Fruit fly (Drosophila melanogaster) whole organism, wandering third instar larva: ENCODE measurements around the gene cu.

Experiments
- Abd-B ChIP-seq: fragments of >200 bp; optimal IDR thresholded peaks from 2 replicates; lab custom pipeline; 2017; ENCODE audit warnings: missing biosample characterization, missing genetic modification characterization
- CG32264 ChIP-seq: fragments of 200-800 bp; sonication (Bioruptor generic); optimal IDR thresholded peaks from 2 replicates; lab custom pipeline; 2016; ENCODE audit warnings: missing biosample characterization, missing genetic modification characterization
- Jra ChIP-seq: sonication (Bioruptor generic); optimal IDR thresholded peaks from 2 replicates; lab custom pipeline; 2016; ENCODE audit warnings: missing biosample characterization, missing genetic modification characterization
- br ChIP-seq: fragments of 200-800 bp; sonication (Bioruptor generic); optimal IDR thresholded peaks from 2 replicates; lab custom pipeline; 2016; ENCODE audit warnings: missing biosample characterization, missing genetic modification characterization
- brk ChIP-seq: fragments of 200-800 bp; sonication (Bioruptor generic); optimal IDR thresholded peaks from 2 replicates; lab custom pipeline; 2016; ENCODE audit warnings: missing biosample characterization, mild to moderate bottlenecking, missing genetic modification characterization
- dl ChIP-seq, 2 experiments: fragments of 175-275, 200-275 bp in 1 of 2; fragments of 200-275 bp in 1 of 2; sonication (Bioruptor generic); optimal IDR thresholded peaks; lab custom pipeline; 2018; ENCODE audit warnings: mild to moderate bottlenecking in 2 of 2, missing biosample characterization in 2 of 2, missing genetic modification characterization in 2 of 2, moderate library complexity in 2 of 2; ENCODE audit not compliant: partially characterized antibody in 2 of 2, insufficient read depth in 1 of 2
- dsf ChIP-seq: sonication (Bioruptor generic); optimal IDR thresholded peaks from 2 replicates; lab custom pipeline; 2016; ENCODE audit warnings: missing biosample characterization, missing genetic modification characterization, borderline replicate concordance
- foxo ChIP-seq, 2 experiments: fragments of 200-800 bp; sonication (Bioruptor generic); optimal IDR thresholded peaks; 2 replicates in 1 of 2; 3 replicates in 1 of 2; lab custom pipeline; 2016 to 2017; ENCODE audit warnings: missing biosample characterization in 2 of 2, missing genetic modification characterization in 2 of 2
- h ChIP-seq: fragments of 200-800 bp; sonication (Bioruptor generic); optimal IDR thresholded peaks from 3 replicates; lab custom pipeline; 2016; ENCODE audit warnings: missing biosample characterization, mild to moderate bottlenecking, missing genetic modification characterization
- sage ChIP-seq: fragments of 200-800 bp; sonication (Bioruptor generic); optimal IDR thresholded peaks from 2 replicates; lab custom pipeline; 2016; ENCODE audit warnings: missing biosample characterization, mild to moderate bottlenecking, missing genetic modification characterization
- tai ChIP-seq: sonication (Bioruptor generic); optimal IDR thresholded peaks from 2 replicates; lab custom pipeline; 2016; ENCODE audit warnings: missing biosample characterization, missing genetic modification characterization
- woc ChIP-seq: sonication (Bioruptor generic); optimal IDR thresholded peaks from 2 replicates; lab custom pipeline; 2016; ENCODE audit warnings: missing biosample characterization, mild to moderate bottlenecking, missing genetic modification characterization

- TF ChIP-seq woc (GFP tag; lab: Kevin White, UChicago) (no peak), br (GFP tag; lab: Kevin White, UChicago) (no peak), tai (GFP tag; lab: Kevin White, UChicago) (no peak), sage (no peak), Jra (GFP tag; lab: Kevin White, UChicago) (no peak), CG32264 (GFP tag; lab: Kevin White, UChicago) (no peak), dl (GFP tag; optimal IDR thresholded peaks at IDR 0.05; lab: Kevin White, UChicago; ENCODE audit: insufficient read depth in 1 of 2, partially characterized antibody in 2 of 2) (no peak), h (GFP tag; lab: Kevin White, UChicago) (no peak), dsf (GFP tag; lab: Kevin White, UChicago) (no peak), Abd-B (GFP tag; lab: Kevin White, UChicago) (no peak), brk (no peak), foxo (GFP tag; optimal IDR thresholded peaks at IDR 0.05; lab: Kevin White, UChicago) (no peak)
These were observed 27.1 kb downstream of the cu start for dm6 chr3R:11224478-11224877.
